Fruit fly (Drosophila melanogaster) whole organism, wandering third instar larva: ENCODE data around the gene Ir94e.
A peak's percentile ranks its signal among the peaks of the same experiment; 100 is the strongest.

ENCODE experiments used
- Dif ChIP-seq: fragments of 200-275, 200-300 bp; sonication (Bioruptor generic); optimal IDR thresholded peaks from 2 replicates; lab custom pipeline; 2018; ENCODE audit warnings: missing biosample characterization, missing genetic modification characterization; ENCODE audit not compliant: partially characterized antibody
- Myc ChIP-seq: fragments of >200 bp; optimal IDR thresholded peaks from 2 replicates; lab custom pipeline; 2017
- OdsH ChIP-seq: fragments of 200-800 bp; sonication (Bioruptor generic); optimal IDR thresholded peaks from 2 replicates; lab custom pipeline; 2016; ENCODE audit warnings: missing biosample characterization, mild to moderate bottlenecking, missing genetic modification characterization
- brk ChIP-seq: fragments of 200-800 bp; sonication (Bioruptor generic); optimal IDR thresholded peaks from 2 replicates; lab custom pipeline; 2016; ENCODE audit warnings: missing biosample characterization, mild to moderate bottlenecking, missing genetic modification characterization
- fru ChIP-seq: fragments of 200-800 bp; sonication (Bioruptor generic); optimal IDR thresholded peaks from 3 replicates; lab custom pipeline; 2016; ENCODE audit warnings: missing biosample characterization, mild to moderate bottlenecking, missing genetic modification characterization
- h ChIP-seq: fragments of 200-800 bp; sonication (Bioruptor generic); optimal IDR thresholded peaks from 3 replicates; lab custom pipeline; 2016; ENCODE audit warnings: missing biosample characterization, mild to moderate bottlenecking, missing genetic modification characterization
- jim ChIP-seq: fragments of 175-275, 200-325 bp; sonication (Bioruptor generic); optimal IDR thresholded peaks from 2 replicates; lab custom pipeline; 2016; ENCODE audit warnings: missing biosample characterization, mild to moderate bottlenecking, missing genetic modification characterization
- lola ChIP-seq: fragments of >200 bp; optimal IDR thresholded peaks from 2 replicates; lab custom pipeline; 2017; ENCODE audit warnings: missing biosample characterization, missing genetic modification characterization

DNA sequence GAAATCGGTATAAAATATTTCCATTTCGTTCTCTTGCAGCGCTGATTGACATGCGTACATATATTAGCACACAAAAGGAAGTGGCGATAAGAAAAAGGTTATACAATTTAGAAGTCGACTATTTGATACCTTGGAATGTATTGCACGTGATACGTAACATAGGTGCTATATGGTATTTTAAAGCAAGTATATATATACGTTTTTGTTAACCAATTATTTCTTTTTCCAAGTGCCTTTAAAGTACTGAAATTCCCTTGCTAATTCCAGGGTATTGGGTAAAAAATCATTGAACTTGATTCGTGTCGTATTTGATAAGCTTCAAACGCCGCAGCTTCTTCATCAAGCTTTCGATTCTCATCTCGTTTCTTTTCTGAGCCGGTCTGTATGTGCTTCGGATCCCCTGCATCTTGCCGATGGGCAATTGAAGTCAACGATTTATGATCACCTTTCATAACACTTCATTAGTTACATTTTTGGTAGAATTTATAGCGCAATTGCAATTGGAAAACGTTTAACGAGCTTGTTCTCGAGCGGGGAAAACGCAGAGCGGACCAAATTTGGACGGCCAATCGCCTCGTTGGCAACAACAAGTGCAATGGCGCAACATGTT is 41.7 kb upstream of the Ir94e start, which contains the start of gene CG4408:
- TF ChIP-seq fru (GFP tag; lab: Kevin White, UChicago) = peak; percentile 91
- peak; percentile 52 for TF ChIP-seq h (GFP tag; lab: Kevin White, UChicago)
- TF ChIP-seq lola (GFP tag; lab: Kevin White, UChicago) = no peak
- TF ChIP-seq jim (GFP tag; lab: Kevin White, UChicago) = no peak
- no peak for TF ChIP-seq Myc (lab: Kevin White, UChicago)
- TF ChIP-seq brk (GFP tag; lab: Kevin White, UChicago) = peak; percentile 84
- TF ChIP-seq OdsH = peak; percentile 93
- no peak for TF ChIP-seq Dif (GFP tag; lab: Kevin White, UChicago)
